Worm (Caenorhabditis elegans) whole organism, L4/young adult: ENCODE results near the gene taf-6.2.

Experiments
- W03F9.2 ChIP-seq: fragments of 150-350 bp; optimal IDR thresholded peaks from 2 replicates; lab custom pipeline; 2014; ENCODE audit warnings: missing biosample characterization, missing genetic modification characterization
- dao-5 ChIP-seq: sonication (generic microtip); optimal IDR thresholded peaks from 2 replicates; lab custom pipeline; 2016; ENCODE audit warnings: missing genotype, missing genetic modification characterization, moderate library complexity, missing compliant biosample characterization
- him-1 ChIP-seq: sonication (generic microtip); optimal IDR thresholded peaks from 2 replicates; lab custom pipeline; 2016; ENCODE audit warnings: missing genotype, missing genetic modification reagents, missing genetic modification characterization, missing compliant biosample characterization

DNA sequence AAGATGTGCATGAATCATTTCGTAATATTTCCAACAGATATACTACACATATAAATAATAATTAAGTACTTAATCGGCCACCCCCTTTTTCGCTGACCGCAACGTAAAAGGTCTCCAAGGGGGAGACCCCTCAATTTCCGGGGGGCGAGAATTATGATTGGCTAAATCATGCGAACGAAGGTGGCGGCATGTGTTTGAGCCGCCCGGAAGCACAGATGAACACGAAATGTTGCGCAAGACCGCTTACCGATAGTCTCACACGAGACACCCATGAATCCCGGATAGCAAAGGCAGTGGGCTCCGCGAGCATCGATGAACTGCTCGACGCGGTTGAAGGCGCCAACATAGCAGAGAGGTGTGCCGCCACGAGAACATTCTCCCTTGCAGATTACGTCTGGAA, 29.4 kb downstream of the taf-6.2 start:
- TF ChIP-seq him-1 (no peak), dao-5 (tag; lab: Kevin White, UChicago) (no peak), W03F9.2 (tag; lab: Kevin White, UChicago) (no peak)
